Worm (Caenorhabditis elegans) whole organism, L2 larva: ENCODE measurements around the gene nhr-159.

ENCODE experiments used
- F13H6.1 ChIP-seq: sonication (generic microtip); optimal IDR thresholded peaks from 2 replicates; lab custom pipeline; 2016; ENCODE audit warnings: missing genetic modification characterization, missing compliant biosample characterization
- elt-3 ChIP-seq: sonication (generic microtip); optimal IDR thresholded peaks from 2 replicates; lab custom pipeline; 2017; ENCODE audit warnings: missing biosample characterization, missing genetic modification characterization
- lin-13 ChIP-seq: fragments of 150-350 bp; optimal IDR thresholded peaks from 2 replicates; lab custom pipeline; 2014; ENCODE audit warnings: missing biosample characterization, missing genetic modification reagents, missing genetic modification characterization
- snpc-4 ChIP-seq: fragments of 150-350 bp; optimal IDR thresholded peaks from 2 replicates; lab custom pipeline; 2014; ENCODE audit warnings: missing biosample characterization, missing genetic modification characterization
- unc-62 ChIP-seq: fragments of 150-350 bp; optimal IDR thresholded peaks from 2 replicates; lab custom pipeline; 2014; ENCODE audit warnings: missing biosample characterization, missing genetic modification reagents, missing genetic modification characterization

- TF ChIP-seq lin-13 = no peak
- TF ChIP-seq unc-62 (GFP tag; lab: Kevin White, UChicago) = no peak
- no peak for TF ChIP-seq snpc-4 (tag; lab: Kevin White, UChicago)
- TF ChIP-seq F13H6.1 = no peak
- no peak for TF ChIP-seq elt-3 (tag; lab: Kevin White, UChicago)
These were observed 3.9 kb downstream of the nhr-159 start, which contains the start of gene nhr-158 for ce11 chrV:3874102-3874744.
